Worm (Caenorhabditis elegans) whole organism, L3 larva: ENCODE measurements around the gene Y69H2.1.

Experiments used
- R02D3.7 ChIP-seq: fragments of 150-350 bp; optimal IDR thresholded peaks from 2 replicates; lab custom pipeline; 2014; ENCODE audit warnings: missing biosample characterization, missing genetic modification characterization
- ZK546.5 ChIP-seq: sonication (generic microtip); optimal IDR thresholded peaks from 2 replicates; lab custom pipeline; 2017; ENCODE audit warnings: missing biosample characterization, missing genetic modification characterization
- aly-2 ChIP-seq: fragments of 150-350 bp; optimal IDR thresholded peaks from 2 replicates; lab custom pipeline; 2014; ENCODE audit warnings: missing biosample characterization, missing genetic modification characterization
- ama-1 ChIP-seq: fragments of 150-350 bp; optimal IDR thresholded peaks from 2 replicates; lab custom pipeline; 2018
- ceh-28 ChIP-seq: fragments of 150-350 bp; optimal IDR thresholded peaks from 2 replicates; lab custom pipeline; 2014; ENCODE audit warnings: missing biosample characterization, missing genetic modification reagents, missing genetic modification characterization
- ceh-82 ChIP-seq: fragments of 150-350 bp; optimal IDR thresholded peaks from 2 replicates; lab custom pipeline; 2014; ENCODE audit warnings: missing biosample characterization, missing genetic modification characterization
- ceh-9 ChIP-seq: sonication (generic microtip); optimal IDR thresholded peaks from 2 replicates; lab custom pipeline; 2018; ENCODE audit warnings: missing biosample characterization, missing genetic modification characterization
- egl-27 ChIP-seq: sonication (generic microtip); optimal IDR thresholded peaks from 4 replicates; lab custom pipeline; 2017; ENCODE audit warnings: missing biosample characterization, missing genetic modification reagents, missing genetic modification characterization
- egl-5 ChIP-seq: fragments of 150-350 bp; optimal IDR thresholded peaks from 2 replicates; lab custom pipeline; 2017; ENCODE audit warnings: missing biosample characterization, missing genetic modification reagents, missing genetic modification characterization, inconsistent platforms
- fkh-10 ChIP-seq: sonication (generic microtip); optimal IDR thresholded peaks from 2 replicates; lab custom pipeline; 2017; ENCODE audit warnings: missing biosample characterization, missing genetic modification reagents, missing genetic modification characterization
- fkh-2 ChIP-seq: fragments of 150-350 bp; optimal IDR thresholded peaks from 2 replicates; lab custom pipeline; 2014; ENCODE audit warnings: missing biosample characterization, missing genetic modification reagents, missing genetic modification characterization
- hmg-11 ChIP-seq: sonication (generic microtip); optimal IDR thresholded peaks from 2 replicates; lab custom pipeline; 2016; ENCODE audit warnings: missing genetic modification characterization, missing compliant biosample characterization
- lin-15B ChIP-seq: fragments of 150-350 bp; optimal IDR thresholded peaks from 2 replicates; lab custom pipeline; 2014; ENCODE audit warnings: missing biosample characterization, missing genetic modification characterization
- lsy-12 ChIP-seq: sonication (generic microtip); optimal IDR thresholded peaks from 2 replicates; lab custom pipeline; 2016; ENCODE audit warnings: mild to moderate bottlenecking, missing genetic modification characterization, missing compliant biosample characterization
- mdl-1 ChIP-seq: fragments of 150-350 bp; optimal IDR thresholded peaks from 2 replicates; lab custom pipeline; 2014; ENCODE audit warnings: missing biosample characterization, missing genetic modification characterization
- nfya-1 ChIP-seq: sonication (generic microtip); optimal IDR thresholded peaks from 2 replicates; lab custom pipeline; 2017; ENCODE audit warnings: missing genetic modification characterization, mild to moderate bottlenecking, missing compliant biosample characterization, antibody characterized with exemption, moderate library complexity; ENCODE audit not compliant: insufficient read depth
- nhr-12 ChIP-seq: fragments of 150-350 bp; optimal IDR thresholded peaks from 2 replicates; lab custom pipeline; 2014; ENCODE audit warnings: missing biosample characterization, missing genetic modification characterization
- nhr-23 ChIP-seq: fragments of 150-350 bp; optimal IDR thresholded peaks from 2 replicates; lab custom pipeline; 2014; ENCODE audit warnings: missing biosample characterization, missing genetic modification reagents, missing genetic modification characterization
- nhr-25 ChIP-seq: sonication (generic microtip); optimal IDR thresholded peaks from 2 replicates; lab custom pipeline; 2017; ENCODE audit warnings: missing biosample characterization, missing genetic modification characterization
- nhr-28 ChIP-seq: fragments of 150-350 bp; optimal IDR thresholded peaks from 2 replicates; lab custom pipeline; 2014; ENCODE audit warnings: missing biosample characterization, missing genetic modification characterization
- nhr-43 ChIP-seq: sonication (generic microtip); optimal IDR thresholded peaks from 2 replicates; lab custom pipeline; 2016; ENCODE audit warnings: mild to moderate bottlenecking, missing genetic modification characterization, missing compliant biosample characterization; ENCODE audit not compliant: poor library complexity, severe bottlenecking
- nhr-76 ChIP-seq: fragments of 150-350 bp; sonication (generic microtip); optimal IDR thresholded peaks from 5 replicates; lab custom pipeline; 2014; ENCODE audit warnings: missing biosample characterization, missing genetic modification characterization
- nhr-77 ChIP-seq: fragments of 150-350 bp; optimal IDR thresholded peaks from 2 replicates; lab custom pipeline; 2014; ENCODE audit warnings: missing biosample characterization, missing genetic modification characterization
- pha-4 ChIP-seq: fragments of 150-350 bp; optimal IDR thresholded peaks from 2 replicates; lab custom pipeline; 2014; ENCODE audit warnings: missing biosample characterization, missing genetic modification reagents, missing genetic modification characterization
- pqm-1 ChIP-seq: fragments of 150-350 bp; optimal IDR thresholded peaks from 2 replicates; lab custom pipeline; 2017; ENCODE audit warnings: missing biosample characterization, missing genetic modification characterization, inconsistent platforms
- snpc-4 ChIP-seq: fragments of 150-350 bp; optimal IDR thresholded peaks from 2 replicates; lab custom pipeline; 2014; ENCODE audit warnings: missing biosample characterization, missing genetic modification characterization
- unc-62 ChIP-seq: fragments of 150-350 bp; sonication (generic microtip); optimal IDR thresholded peaks from 4 replicates; lab custom pipeline; 2014; ENCODE audit warnings: missing biosample characterization, missing genetic modification reagents, missing genetic modification characterization
- ztf-11 ChIP-seq: fragments of 150-350 bp; optimal IDR thresholded peaks from 2 replicates; lab custom pipeline; 2014; ENCODE audit warnings: missing biosample characterization, missing genetic modification characterization

The Y69H2.1 gene

ce11 chrV:18605510-18605909 lies 16.9 kb downstream of the Y69H2.1 start:
- TF ChIP-seq ztf-11 (tag; lab: Kevin White, UChicago) (no peak), aly-2 (tag; lab: Kevin White, UChicago) (no peak), ceh-82 (no peak), ceh-28 (tag; lab: Kevin White, UChicago) (peak; percentile 42)

- TF ChIP-seq unc-62 (GFP tag; lab: Kevin White, UChicago) (no peak), nfya-1 (tag; lab: Kevin White, UChicago) (no peak), egl-27 (tag; lab: Kevin White, UChicago) (no peak), ceh-9 (no peak), egl-5 (tag; lab: Kevin White, UChicago) (no peak), ztf-11 (tag; lab: Kevin White, UChicago) (no peak), lsy-12 (tag; lab: Kevin White, UChicago) (no peak), ceh-28 (tag; lab: Kevin White, UChicago) (no peak)
Observed at ce11 chrV:18597779-18598178, 24.6 kb downstream of the Y69H2.1 start.

- TF ChIP-seq pha-4 (tag; lab: Kevin White, UChicago) (peak; percentile 17), hmg-11 (tag; lab: Kevin White, UChicago) (peak; percentile 21), nhr-28 (tag; lab: Kevin White, UChicago) (no peak)
Observed at ce11 chrV:18596240-18596639, 26.1 kb downstream of the Y69H2.1 start.

- TF ChIP-seq mdl-1 (tag; lab: Kevin White, UChicago) (no peak), hmg-11 (tag; lab: Kevin White, UChicago) (no peak), R02D3.7 (tag; lab: Kevin White, UChicago) (no peak)
Observed at ce11 chrV:18592448-18592847, 29.9 kb downstream of the Y69H2.1 start, which contains the start of gene grdn-1. Gene grdn-1, plus strand, starts transcription at chrV:18592748.

- TF ChIP-seq hmg-11 (tag; lab: Kevin White, UChicago), result peak; percentile 6
- TF ChIP-seq nhr-23 (tag; lab: Kevin White, UChicago), result no peak
Observed at ce11 chrV:18589585-18589984, 32.8 kb downstream of the Y69H2.1 start.

ce11 chrV:18587936-18588335 lies 34.4 kb downstream of the Y69H2.1 start:
- no peak for TF ChIP-seq egl-5 (tag; lab: Kevin White, UChicago)
- no peak for TF ChIP-seq ama-1 (lab: Kevin White, UChicago)
- no peak for TF ChIP-seq fkh-2 (tag; lab: Kevin White, UChicago)
- TF ChIP-seq nhr-76 (tag; lab: Kevin White, UChicago), result no peak

- TF ChIP-seq nhr-25 (peak; percentile 11), nhr-12 (tag; lab: Kevin White, UChicago) (no peak), pha-4 (tag; lab: Kevin White, UChicago) (no peak), nhr-43 (tag; lab: Kevin White, UChicago) (no peak), ama-1 (lab: Kevin White, UChicago) (no peak), fkh-10 (no peak), ZK546.5 (tag; lab: Kevin White, UChicago) (no peak), R02D3.7 (tag; lab: Kevin White, UChicago) (no peak)
Observed at ce11 chrV:18586954-18587353, 35.4 kb downstream of the Y69H2.1 start.

- TF ChIP-seq lin-15B (tag; lab: Kevin White, UChicago) (no peak), nhr-43 (tag; lab: Kevin White, UChicago) (no peak), pqm-1 (tag; lab: Kevin White, UChicago) (no peak), unc-62 (GFP tag; lab: Kevin White, UChicago) (no peak), nhr-76 (tag; lab: Kevin White, UChicago) (no peak), nhr-77 (tag; lab: Kevin White, UChicago) (no peak), snpc-4 (tag; lab: Kevin White, UChicago) (no peak), nhr-23 (tag; lab: Kevin White, UChicago) (no peak)
Observed at ce11 chrV:18585102-18585501, 37.3 kb downstream of the Y69H2.1 start.
